Worm (Caenorhabditis elegans) whole organism, midembryonic: ENCODE results near the gene clec-25.

Experiments used
- cog-1 ChIP-seq: sonication (generic microtip); optimal IDR thresholded peaks from 2 replicates; lab custom pipeline; 2016; ENCODE audit warnings: missing genetic modification characterization, missing compliant biosample characterization
- flt-1 ChIP-seq: fragments of 200-800 bp; sonication (Bioruptor generic); IDR thresholded peaks from 2 replicates; pipeline ENCODE4 v1.3.6; 2022; ENCODE audit warnings: missing genetic modification characterization, missing compliant biosample characterization
- klf-2 ChIP-seq: fragments of 200-800 bp; sonication (Bioruptor generic); conservative IDR thresholded peaks from 2 replicates; pipeline ENCODE4 v1.3.6; 2022; ENCODE audit warnings: missing genetic modification reagents, missing genetic modification characterization, missing compliant biosample characterization

DNA sequence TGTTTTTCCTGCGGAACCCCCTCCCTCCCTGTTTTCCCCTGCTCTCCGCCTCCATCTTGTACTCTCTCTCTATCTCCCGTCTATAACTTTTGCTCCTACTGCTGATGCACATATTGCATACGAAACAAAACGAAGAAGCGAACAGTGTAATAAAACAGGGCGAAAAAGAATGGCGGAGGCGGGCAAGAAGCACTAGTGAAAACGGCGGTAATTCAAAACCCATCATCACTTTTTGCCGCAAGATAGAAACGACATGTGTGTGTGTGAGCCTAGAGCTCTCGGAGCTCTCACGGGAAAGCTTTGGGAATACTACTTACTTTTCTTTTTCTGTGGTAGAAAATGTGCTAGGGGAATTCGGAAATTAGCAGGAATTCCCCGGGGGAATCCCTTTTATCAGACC lies 6.9 kb upstream of the clec-25 start:
- TF ChIP-seq cog-1 (tag; lab: Kevin White, UChicago), result no peak
- no peak for TF ChIP-seq flt-1
- TF ChIP-seq klf-2 (GFP tag; lab: Robert Waterston, UW), result no peak
